Worm (Caenorhabditis elegans): ENCODE data around the gene msrp-7.

DNA sequence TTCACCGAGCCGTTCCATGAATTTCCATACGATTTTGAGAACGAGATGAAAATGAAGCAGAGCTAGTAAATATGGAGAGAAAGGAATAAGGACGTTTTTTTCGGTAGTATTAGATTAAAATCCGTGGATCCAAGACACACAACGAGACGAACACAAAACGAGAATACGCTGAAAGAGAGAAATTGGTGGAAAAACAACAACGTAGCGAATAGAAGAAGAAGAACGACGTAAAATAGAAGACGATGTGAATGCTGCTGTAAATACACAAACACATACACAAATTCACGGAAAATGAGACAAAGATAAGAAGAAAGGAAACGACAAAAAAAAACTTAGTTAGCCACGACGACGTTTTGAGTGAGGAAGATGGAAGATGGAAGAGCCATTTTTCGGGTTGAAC, 23.9 kb downstream of the msrp-7 start:
- TF ChIP-seq zfp-2 (tag; optimal IDR thresholded peaks at IDR 0.05) (no peak), ceh-20 (GFP tag; IDR thresholded peaks at IDR 0.05) (no peak), rbr-2 (tag; optimal IDR thresholded peaks at IDR 0.05) (no peak), pha-4 (GFP tag; IDR thresholded peaks at IDR 0.05) (no peak), pha-4 (tag; optimal IDR thresholded peaks at IDR 0.05) (no peak)

All from whole organism, L4 larva.